Worm (Caenorhabditis elegans) whole organism, L3 larva: ENCODE measurements around the gene pdi-2.

ENCODE experiments used
- R02D3.7 ChIP-seq: fragments of 150-350 bp; optimal IDR thresholded peaks from 2 replicates; lab custom pipeline; 2014; ENCODE audit warnings: missing biosample characterization, missing genetic modification characterization
- aly-2 ChIP-seq: fragments of 150-350 bp; optimal IDR thresholded peaks from 2 replicates; lab custom pipeline; 2014; ENCODE audit warnings: missing biosample characterization, missing genetic modification characterization
- ama-1 ChIP-seq: fragments of 150-350 bp; optimal IDR thresholded peaks from 2 replicates; lab custom pipeline; 2018
- ceh-16 ChIP-seq: sonication (generic microtip); optimal IDR thresholded peaks from 2 replicates; lab custom pipeline; 2017; ENCODE audit warnings: missing biosample characterization, missing genetic modification characterization
- ceh-28 ChIP-seq: fragments of 150-350 bp; optimal IDR thresholded peaks from 2 replicates; lab custom pipeline; 2014; ENCODE audit warnings: missing biosample characterization, missing genetic modification reagents, missing genetic modification characterization
- ceh-9 ChIP-seq: sonication (generic microtip); optimal IDR thresholded peaks from 2 replicates; lab custom pipeline; 2018; ENCODE audit warnings: missing biosample characterization, missing genetic modification characterization
- daf-12 ChIP-seq: fragments of 150-350 bp; optimal IDR thresholded peaks from 2 replicates; lab custom pipeline; 2014; ENCODE audit warnings: missing biosample characterization, missing genetic modification reagents, missing genetic modification characterization
- egl-27 ChIP-seq: sonication (generic microtip); optimal IDR thresholded peaks from 4 replicates; lab custom pipeline; 2017; ENCODE audit warnings: missing biosample characterization, missing genetic modification reagents, missing genetic modification characterization
- egl-5 ChIP-seq: fragments of 150-350 bp; optimal IDR thresholded peaks from 2 replicates; lab custom pipeline; 2017; ENCODE audit warnings: missing biosample characterization, missing genetic modification reagents, missing genetic modification characterization, inconsistent platforms
- elt-1 ChIP-seq: fragments of 150-350 bp; optimal IDR thresholded peaks from 2 replicates; lab custom pipeline; 2014; ENCODE audit warnings: missing biosample characterization, missing genetic modification characterization
- elt-2 ChIP-seq: sonication (generic microtip); optimal IDR thresholded peaks from 2 replicates; lab custom pipeline; 2016; ENCODE audit warnings: missing genetic modification reagents, mild to moderate bottlenecking, missing genetic modification characterization, missing compliant biosample characterization
- eor-1 ChIP-seq, 2 experiments: fragments of 150-350 bp; optimal IDR thresholded peaks; 2 replicates each; lab custom pipeline; 2014 to 2018; ENCODE audit warnings: missing biosample characterization in 2 of 2, missing genetic modification characterization in 2 of 2
- fkh-2 ChIP-seq: fragments of 150-350 bp; optimal IDR thresholded peaks from 2 replicates; lab custom pipeline; 2014; ENCODE audit warnings: missing biosample characterization, missing genetic modification reagents, missing genetic modification characterization
- fos-1 ChIP-seq: fragments of 150-350 bp; optimal IDR thresholded peaks from 2 replicates; lab custom pipeline; 2014; ENCODE audit warnings: missing biosample characterization, missing genetic modification characterization
- hmg-11 ChIP-seq: sonication (generic microtip); optimal IDR thresholded peaks from 2 replicates; lab custom pipeline; 2016; ENCODE audit warnings: missing genetic modification characterization, missing compliant biosample characterization
- jun-1 ChIP-seq: fragments of 150-350 bp; optimal IDR thresholded peaks from 2 replicates; lab custom pipeline; 2014; ENCODE audit warnings: missing biosample characterization, missing genetic modification reagents, missing genetic modification characterization
- lin-15B ChIP-seq: fragments of 150-350 bp; optimal IDR thresholded peaks from 2 replicates; lab custom pipeline; 2014; ENCODE audit warnings: missing biosample characterization, missing genetic modification characterization
- lin-39 ChIP-seq: fragments of 150-350 bp; optimal IDR thresholded peaks from 2 replicates; lab custom pipeline; 2018; ENCODE audit warnings: missing biosample characterization, missing genetic modification reagents, missing genetic modification characterization
- lsy-12 ChIP-seq: sonication (generic microtip); optimal IDR thresholded peaks from 2 replicates; lab custom pipeline; 2016; ENCODE audit warnings: mild to moderate bottlenecking, missing genetic modification characterization, missing compliant biosample characterization
- mdl-1 ChIP-seq: fragments of 150-350 bp; optimal IDR thresholded peaks from 2 replicates; lab custom pipeline; 2014; ENCODE audit warnings: missing biosample characterization, missing genetic modification characterization
- mml-1 ChIP-seq: fragments of 150-350 bp; sonication (generic microtip); optimal IDR thresholded peaks from 3 replicates; lab custom pipeline; 2014; ENCODE audit warnings: missing biosample characterization, missing genetic modification characterization
- nfya-1 ChIP-seq: sonication (generic microtip); optimal IDR thresholded peaks from 2 replicates; lab custom pipeline; 2017; ENCODE audit warnings: missing genetic modification characterization, mild to moderate bottlenecking, missing compliant biosample characterization, antibody characterized with exemption, moderate library complexity; ENCODE audit not compliant: insufficient read depth
- nhr-12 ChIP-seq: fragments of 150-350 bp; optimal IDR thresholded peaks from 2 replicates; lab custom pipeline; 2014; ENCODE audit warnings: missing biosample characterization, missing genetic modification characterization
- nhr-23 ChIP-seq: fragments of 150-350 bp; optimal IDR thresholded peaks from 2 replicates; lab custom pipeline; 2014; ENCODE audit warnings: missing biosample characterization, missing genetic modification reagents, missing genetic modification characterization
- nhr-237 ChIP-seq: fragments of 150-350 bp; optimal IDR thresholded peaks from 2 replicates; lab custom pipeline; 2014; ENCODE audit warnings: missing biosample characterization, missing genetic modification characterization
- nhr-25 ChIP-seq: sonication (generic microtip); optimal IDR thresholded peaks from 2 replicates; lab custom pipeline; 2017; ENCODE audit warnings: missing biosample characterization, missing genetic modification characterization
- nhr-43 ChIP-seq: sonication (generic microtip); optimal IDR thresholded peaks from 2 replicates; lab custom pipeline; 2016; ENCODE audit warnings: mild to moderate bottlenecking, missing genetic modification characterization, missing compliant biosample characterization; ENCODE audit not compliant: poor library complexity, severe bottlenecking
- nhr-67 ChIP-seq: fragments of 150-350 bp; optimal IDR thresholded peaks from 2 replicates; lab custom pipeline; 2014; ENCODE audit warnings: missing biosample characterization, missing genetic modification characterization
- nhr-76 ChIP-seq: fragments of 150-350 bp; sonication (generic microtip); optimal IDR thresholded peaks from 5 replicates; lab custom pipeline; 2014; ENCODE audit warnings: missing biosample characterization, missing genetic modification characterization
- pha-4 ChIP-seq: fragments of 150-350 bp; optimal IDR thresholded peaks from 2 replicates; lab custom pipeline; 2014; ENCODE audit warnings: missing biosample characterization, missing genetic modification reagents, missing genetic modification characterization
- pqm-1 ChIP-seq: fragments of 150-350 bp; optimal IDR thresholded peaks from 2 replicates; lab custom pipeline; 2017; ENCODE audit warnings: missing biosample characterization, missing genetic modification characterization, inconsistent platforms
- sea-2 ChIP-seq: fragments of 150-350 bp; sonication (generic microtip); optimal IDR thresholded peaks from 4 replicates; lab custom pipeline; 2014; ENCODE audit warnings: missing biosample characterization, missing genetic modification reagents, missing genetic modification characterization
- skn-1 ChIP-seq: fragments of 150-350 bp; optimal IDR thresholded peaks from 2 replicates; lab custom pipeline; 2014; ENCODE audit warnings: missing biosample characterization, missing genetic modification characterization
- snpc-4 ChIP-seq: fragments of 150-350 bp; optimal IDR thresholded peaks from 2 replicates; lab custom pipeline; 2014; ENCODE audit warnings: missing biosample characterization, missing genetic modification characterization
- tbx-2 ChIP-seq: sonication (generic microtip); optimal IDR thresholded peaks from 2 replicates; lab custom pipeline; 2016; ENCODE audit warnings: mild to moderate bottlenecking, missing genetic modification characterization, missing compliant biosample characterization
- unc-39 ChIP-seq: sonication (generic microtip); optimal IDR thresholded peaks from 4 replicates; lab custom pipeline; 2017; ENCODE audit warnings: missing biosample characterization, missing genetic modification characterization
- unc-62 ChIP-seq: fragments of 150-350 bp; sonication (generic microtip); optimal IDR thresholded peaks from 4 replicates; lab custom pipeline; 2014; ENCODE audit warnings: missing biosample characterization, missing genetic modification reagents, missing genetic modification characterization
- zag-1 ChIP-seq: fragments of 150-350 bp; optimal IDR thresholded peaks from 2 replicates; lab custom pipeline; 2014; ENCODE audit warnings: missing biosample characterization, missing genetic modification characterization
- ztf-11 ChIP-seq: fragments of 150-350 bp; optimal IDR thresholded peaks from 2 replicates; lab custom pipeline; 2014; ENCODE audit warnings: missing biosample characterization, missing genetic modification characterization
- ztf-4 ChIP-seq: fragments of 150-350 bp; optimal IDR thresholded peaks from 2 replicates; lab custom pipeline; 2014; ENCODE audit warnings: missing biosample characterization, missing genetic modification characterization

The pdi-2 gene

ce11 chrX:4503259-4503658 lies 20.7 kb upstream of the pdi-2 start:
- peak; percentile 50 for TF ChIP-seq pha-4 (tag; lab: Kevin White, UChicago)
- TF ChIP-seq mdl-1 (tag; lab: Kevin White, UChicago) = no peak
- TF ChIP-seq nhr-23 (tag; lab: Kevin White, UChicago) = no peak
- TF ChIP-seq zag-1 (tag; lab: Kevin White, UChicago) = no peak
- no peak for TF ChIP-seq egl-27 (tag; lab: Kevin White, UChicago)
- TF ChIP-seq ztf-11 = no peak

ce11 chrX:4504108-4504668 lies 19.8 kb upstream of the pdi-2 start, which contains the start of gene dgk-2:
dgk-2 (minus strand) TSS chrX:4504388.
- peak; percentile 61 for TF ChIP-seq pha-4 (tag; lab: Kevin White, UChicago)
- TF ChIP-seq hmg-11 (tag; lab: Kevin White, UChicago) = peak; percentile 65
- TF ChIP-seq fkh-2 = no peak
- TF ChIP-seq nfya-1 (tag; lab: Kevin White, UChicago) = peak; percentile 32
- TF ChIP-seq eor-1 (tag; optimal IDR thresholded peaks at IDR 0.05; lab: Kevin White, UChicago) = no peak
- peak; percentile 35 for TF ChIP-seq ama-1 (lab: Kevin White, UChicago)
- no peak for TF ChIP-seq unc-39 (tag; lab: Kevin White, UChicago)
- no peak for TF ChIP-seq jun-1 (tag; lab: Kevin White, UChicago)
- TF ChIP-seq nhr-67 (tag; lab: Kevin White, UChicago) = no peak
- TF ChIP-seq fos-1 (tag; lab: Kevin White, UChicago) = no peak
- no peak for TF ChIP-seq mdl-1 (tag; lab: Kevin White, UChicago)
- TF ChIP-seq nhr-237 (tag; lab: Kevin White, UChicago) = no peak

ce11 chrX:4507122-4507681 lies 16.8 kb upstream of the pdi-2 start:
- TF ChIP-seq pqm-1 (tag; lab: Kevin White, UChicago) = peak; percentile 57
- peak; percentile 67 for TF ChIP-seq pha-4 (tag; lab: Kevin White, UChicago)
- no peak for TF ChIP-seq zag-1 (tag; lab: Kevin White, UChicago)
- TF ChIP-seq nfya-1 (tag; lab: Kevin White, UChicago) = no peak
- TF ChIP-seq nhr-25 (tag; lab: Kevin White, UChicago) = peak; percentile 24
- TF ChIP-seq nhr-23 (tag; lab: Kevin White, UChicago) = no peak
- TF ChIP-seq lsy-12 = no peak
- TF ChIP-seq aly-2 (tag; lab: Kevin White, UChicago) = no peak
- no peak for TF ChIP-seq lin-39 (tag; lab: Kevin White, UChicago)
- no peak for TF ChIP-seq tbx-2 (tag; lab: Kevin White, UChicago)
- TF ChIP-seq lin-15B (tag; lab: Kevin White, UChicago) = no peak
- TF ChIP-seq ceh-28 (tag; lab: Kevin White, UChicago) = peak; percentile 1
- peak; percentile 34 for TF ChIP-seq jun-1 (tag; lab: Kevin White, UChicago)
- TF ChIP-seq snpc-4 = no peak
- no peak for TF ChIP-seq elt-1 (tag; lab: Kevin White, UChicago)
- no peak for TF ChIP-seq nhr-76 (tag; lab: Kevin White, UChicago)
- TF ChIP-seq nhr-237 (tag; lab: Kevin White, UChicago) = no peak
- no peak for TF ChIP-seq ztf-4
- TF ChIP-seq ztf-11 = no peak
- TF ChIP-seq skn-1 (tag; lab: Kevin White, UChicago) = no peak
- TF ChIP-seq nhr-43 = no peak
- TF ChIP-seq sea-2 (GFP tag; lab: Kevin White, UChicago) = no peak
- TF ChIP-seq fos-1 (tag; lab: Kevin White, UChicago) = no peak
- TF ChIP-seq nhr-67 (tag; lab: Kevin White, UChicago) = no peak
- no peak for TF ChIP-seq mml-1
- no peak for TF ChIP-seq nhr-12
- no peak for TF ChIP-seq R02D3.7 (tag; lab: Kevin White, UChicago)
- TF ChIP-seq eor-1 (tag; optimal IDR thresholded peaks at IDR 0.05; lab: Kevin White, UChicago) = no peak
- peak; percentile 63 for TF ChIP-seq elt-2 (tag; lab: Kevin White, UChicago)
- no peak for TF ChIP-seq egl-5 (tag; lab: Kevin White, UChicago)

ce11 chrX:4508209-4508608 lies 15.7 kb upstream of the pdi-2 start, which contains the start of gene rhi-1:
rhi-1 (plus strand) TSS chrX:4508509.
- TF ChIP-seq lin-15B (tag; lab: Kevin White, UChicago) (no peak), egl-27 (tag; lab: Kevin White, UChicago) (no peak), nhr-12 (no peak), nfya-1 (tag; lab: Kevin White, UChicago) (no peak), ceh-9 (tag; lab: Kevin White, UChicago) (no peak), aly-2 (tag; lab: Kevin White, UChicago) (no peak), eor-1 (tag; optimal IDR thresholded peaks at IDR 0.05; lab: Kevin White, UChicago) (no peak), tbx-2 (tag; lab: Kevin White, UChicago) (no peak), daf-12 (tag; lab: Kevin White, UChicago) (no peak), egl-5 (tag; lab: Kevin White, UChicago) (no peak), skn-1 (tag; lab: Kevin White, UChicago) (no peak), nhr-67 (tag; lab: Kevin White, UChicago) (no peak), nhr-76 (tag; lab: Kevin White, UChicago) (no peak), ceh-16 (tag; lab: Kevin White, UChicago) (no peak), nhr-25 (tag; lab: Kevin White, UChicago) (no peak), unc-62 (GFP tag; lab: Kevin White, UChicago) (no peak), mml-1 (no peak)
